Fruit fly (Drosophila melanogaster) whole organism: ENCODE results near the gene cyr.

Source experiments
- Dll ChIP-seq: fragments of >200 bp; optimal IDR thresholded peaks from 2 replicates; lab custom pipeline; 2017
- EcR ChIP-seq, 2 experiments: fragments of >200 bp; optimal IDR thresholded peaks; 2 replicates each; lab custom pipeline; 2017; ENCODE audit warnings: missing biosample characterization in 2 of 2, missing genetic modification characterization in 2 of 2, missing genetic modification reagents in 2 of 2

DNA sequence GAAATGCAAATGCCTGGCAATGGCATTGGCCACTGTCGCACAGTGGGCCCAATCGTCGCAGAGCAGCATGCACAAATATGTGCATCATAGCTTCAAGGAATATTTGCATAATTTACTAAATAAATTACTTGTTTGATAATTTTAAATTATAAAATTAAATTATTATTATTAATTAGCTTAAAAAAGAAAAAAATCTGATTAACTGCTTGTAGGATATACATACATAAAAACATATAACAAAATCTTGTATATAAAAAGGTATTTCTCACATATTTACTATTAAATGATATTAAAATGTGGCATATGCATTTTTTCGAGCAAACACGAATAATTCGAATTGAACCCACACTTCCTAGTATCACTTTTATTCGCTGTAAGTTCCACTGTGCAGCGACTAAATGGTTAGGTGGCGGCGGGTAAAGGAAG is 10.3 kb downstream of the cyr start:
- TF ChIP-seq EcR (GFP tag; optimal IDR thresholded peaks at IDR 0.05; lab: Kevin White, UChicago) (no peak), Dll (no peak)
